Fruit fly (Drosophila melanogaster): ENCODE data around the gene Aptx.

- TF ChIP-seq bab1 (GFP tag; optimal IDR thresholded peaks at IDR 0.05) (no peak), CG14711 (tag; optimal IDR thresholded peaks at IDR 0.05) (no peak), pad (GFP tag; optimal IDR thresholded peaks at IDR 0.05) (no peak), kay (GFP tag; ENCODE audit: borderline replicate concordance) (no peak), CG1620 (GFP tag; optimal IDR thresholded peaks at IDR 0.05) (no peak), CG7045 (GFP tag; optimal IDR thresholded peaks at IDR 0.05) (no peak), Mnt (GFP tag; optimal IDR thresholded peaks at IDR 0.05) (no peak), CG12768 (GFP tag; optimal IDR thresholded peaks at IDR 0.05) (no peak), Clk (GFP tag; optimal IDR thresholded peaks at IDR 0.05) (no peak), toe (GFP tag; optimal IDR thresholded peaks at IDR 0.05) (no peak), Hr96 (GFP tag; optimal IDR thresholded peaks at IDR 0.05) (no peak)
Measured at dm6 chr3R:19411371-19411770, 8.1 kb downstream of the Aptx start.
